Fruit fly (Drosophila melanogaster) whole organism, embryonic: ENCODE data around the gene CG31360.

ENCODE experiments used
- BEAF-32 ChIP-seq: fragments of 200-800 bp; sonication (Bioruptor generic); optimal IDR thresholded peaks from 3 replicates; lab custom pipeline; 2017; ENCODE audit warnings: missing biosample characterization, missing genetic modification characterization, mild to moderate bottlenecking, moderate library complexity, missing genetic modification reagents
- Bgb ChIP-seq: fragments of 200-800 bp; sonication (Bioruptor generic); IDR thresholded peaks from 2 replicates; pipeline ENCODE4 v1.3.6; 2022; ENCODE audit warnings: missing biosample characterization, missing genetic modification characterization; ENCODE audit not compliant: partially characterized antibody
- CG10959 ChIP-seq: fragments of 200-800 bp; sonication (Bioruptor generic); IDR thresholded peaks from 2 replicates; pipeline ENCODE4 v1.3.6; 2022; ENCODE audit warnings: missing biosample characterization, missing genetic modification characterization
- CG13287 ChIP-seq: fragments of 200-800 bp; sonication (Bioruptor generic); IDR thresholded peaks from 2 replicates; pipeline ENCODE4 v1.3.6; 2022; ENCODE audit warnings: missing biosample characterization, missing genetic modification characterization; ENCODE audit not compliant: partially characterized antibody
- CG2199 ChIP-seq: fragments of 200-800 bp; sonication (Bioruptor generic); IDR thresholded peaks from 3 replicates; pipeline ENCODE4 v1.3.6; 2022; ENCODE audit warnings: missing biosample characterization, missing genetic modification characterization
- CG2678 ChIP-seq: fragments of 200-800 bp; sonication (Bioruptor generic); optimal IDR thresholded peaks from 3 replicates; lab custom pipeline; 2019; ENCODE audit warnings: missing biosample characterization, mild to moderate bottlenecking, missing genetic modification characterization, moderate library complexity
- CG2875 ChIP-seq: fragments of 200-800 bp; sonication (Bioruptor generic); optimal IDR thresholded peaks from 2 replicates; lab custom pipeline; 2017; ENCODE audit warnings: missing biosample characterization, mild to moderate bottlenecking, missing genetic modification characterization, missing genetic modification reagents
- CG31365 ChIP-seq: fragments of 200-800 bp; sonication (Bioruptor generic); optimal IDR thresholded peaks from 2 replicates; lab custom pipeline; 2018; ENCODE audit warnings: missing biosample characterization, mild to moderate bottlenecking, missing genetic modification characterization
- CG6791 ChIP-seq: fragments of 200-800 bp; sonication (Bioruptor generic); IDR thresholded peaks from 3 replicates; pipeline ENCODE4 v1.3.6; 2022; ENCODE audit warnings: missing biosample characterization, missing genetic modification characterization; ENCODE audit not compliant: partially characterized antibody
- CG8290 ChIP-seq, 3 experiments: fragments of 200-800 bp; sonication (Bioruptor generic); optimal IDR thresholded peaks; 2 replicates each; lab custom pipeline; 2016 to 2019; ENCODE audit warnings: missing biosample characterization in 3 of 3, missing genetic modification characterization in 3 of 3, mild to moderate bottlenecking in 2 of 3, moderate library complexity in 1 of 3
- CG9609 ChIP-seq: fragments of 200-800 bp; sonication (Bioruptor generic); optimal IDR thresholded peaks from 3 replicates; lab custom pipeline; 2016; ENCODE audit warnings: missing biosample characterization, missing genetic modification characterization
- CG9797 ChIP-seq: fragments of 200-800 bp; sonication (Bioruptor generic); optimal IDR thresholded peaks from 3 replicates; lab custom pipeline; 2018; ENCODE audit warnings: missing biosample characterization, mild to moderate bottlenecking, missing genetic modification characterization
- CTCF ChIP-seq: fragments of 200-800 bp; sonication (Bioruptor generic); optimal IDR thresholded peaks from 2 replicates; lab custom pipeline; 2017; ENCODE audit warnings: missing biosample characterization, mild to moderate bottlenecking, missing genetic modification characterization, moderate library complexity
- CkIIα-i1 ChIP-seq: fragments of 200-800 bp; sonication (Bioruptor generic); IDR thresholded peaks from 2 replicates; pipeline ENCODE4 v1.3.6; 2022; ENCODE audit warnings: missing biosample characterization, missing genetic modification characterization
- CrebB ChIP-seq: fragments of 200-800 bp; sonication (Bioruptor generic); optimal IDR thresholded peaks from 3 replicates; lab custom pipeline; 2018; ENCODE audit warnings: missing biosample characterization, mild to moderate bottlenecking, missing genetic modification characterization
- D ChIP-seq, 2 experiments: fragments of 200-800 bp in 1 of 2; fragments of >200 bp in 1 of 2; sonication (Bioruptor generic) in 1 of 2; optimal IDR thresholded peaks; 2 replicates in 1 of 2; 3 replicates in 1 of 2; lab custom pipeline; 2017; ENCODE audit warnings: mild to moderate bottlenecking in 1 of 2, missing biosample characterization in 1 of 2, missing genetic modification characterization in 1 of 2, missing genetic modification reagents in 1 of 2
- Dbx ChIP-seq: fragments of 200-800 bp; sonication (Bioruptor generic); IDR thresholded peaks from 3 replicates; pipeline ENCODE4 v1.3.6; 2022; ENCODE audit warnings: missing biosample characterization, missing genetic modification characterization
- Dip2 ChIP-seq: fragments of 200-800 bp; sonication (Bioruptor generic); IDR thresholded peaks from 2 replicates; pipeline ENCODE4 v1.3.6; 2022; ENCODE audit warnings: missing biosample characterization, missing genetic modification characterization
- Dll ChIP-seq: fragments of 200-800 bp; sonication (Bioruptor generic); IDR thresholded peaks from 4 replicates; pipeline ENCODE4 v1.3.6; 2022; ENCODE audit warnings: missing biosample characterization, missing genetic modification characterization; ENCODE audit not compliant: partially characterized antibody
- E2f2 ChIP-seq: fragments of 200-800 bp; sonication (Bioruptor generic); IDR thresholded peaks from 2 replicates; pipeline ENCODE4 v1.3.6; 2022; ENCODE audit warnings: missing biosample characterization, missing genetic modification characterization
- Hr78 ChIP-seq, 2 experiments: fragments of 200-800 bp in 1 of 2; fragments of >200 bp in 1 of 2; sonication (Bioruptor generic) in 1 of 2; optimal IDR thresholded peaks; 2 replicates each; lab custom pipeline; 2017 to 2019; ENCODE audit warnings: missing biosample characterization in 2 of 2, missing genetic modification characterization in 2 of 2, mild to moderate bottlenecking in 1 of 2, moderate library complexity in 1 of 2
- Kr ChIP-seq: fragments of 200-800 bp; sonication (Bioruptor generic); optimal IDR thresholded peaks from 2 replicates; lab custom pipeline; 2017; ENCODE audit warnings: missing biosample characterization, mild to moderate bottlenecking, missing genetic modification characterization
- Lim3 ChIP-seq: fragments of 200-800 bp; sonication (Bioruptor generic); IDR thresholded peaks from 2 replicates; pipeline ENCODE4 v1.3.6; 2022; ENCODE audit warnings: missing biosample characterization, missing genetic modification characterization
- MESR4 ChIP-seq: fragments of 200-800 bp; sonication (Bioruptor generic); optimal IDR thresholded peaks from 2 replicates; lab custom pipeline; 2018; ENCODE audit warnings: missing biosample characterization, mild to moderate bottlenecking, missing genetic modification characterization, moderate library complexity
- NfI ChIP-seq: fragments of 200-800 bp; sonication (Bioruptor generic); optimal IDR thresholded peaks from 3 replicates; lab custom pipeline; 2018; ENCODE audit warnings: missing biosample characterization, mild to moderate bottlenecking, missing genetic modification characterization, moderate library complexity
- Ravus ChIP-seq: fragments of 200-800 bp; sonication (Bioruptor generic); IDR thresholded peaks from 2 replicates; pipeline ENCODE4 v1.3.6; 2022; ENCODE audit warnings: missing biosample characterization, missing genetic modification characterization
- Scr ChIP-seq: fragments of 200-800 bp; sonication (Bioruptor generic); IDR thresholded peaks from 2 replicates; pipeline ENCODE4 v1.3.6; 2022; ENCODE audit warnings: missing biosample characterization, missing genetic modification characterization; ENCODE audit not compliant: partially characterized antibody
- Ssrp ChIP-seq: fragments of 200-800 bp; sonication (Bioruptor generic); optimal IDR thresholded peaks from 2 replicates; lab custom pipeline; 2018; ENCODE audit warnings: missing biosample characterization, mild to moderate bottlenecking, missing genetic modification characterization, moderate library complexity
- Vsx1 ChIP-seq: fragments of 200-800 bp; sonication (Bioruptor generic); optimal IDR thresholded peaks from 2 replicates; lab custom pipeline; 2017; ENCODE audit warnings: missing biosample characterization, mild to moderate bottlenecking, missing genetic modification characterization, missing genetic modification reagents
- bbx ChIP-seq: fragments of 200-800 bp; sonication (Bioruptor generic); IDR thresholded peaks from 2 replicates; pipeline ENCODE4 v1.3.6; 2022; ENCODE audit warnings: missing biosample characterization, missing genetic modification characterization; ENCODE audit not compliant: partially characterized antibody
- cato ChIP-seq: fragments of 200-800 bp; sonication (Bioruptor generic); optimal IDR thresholded peaks from 2 replicates; lab custom pipeline; 2016; ENCODE audit warnings: missing biosample characterization, missing genetic modification characterization, borderline replicate concordance
- chm ChIP-seq: fragments of 200-800 bp; sonication (Bioruptor generic); IDR thresholded peaks from 2 replicates; pipeline ENCODE4 v1.3.6; 2022; ENCODE audit warnings: missing biosample characterization, missing genetic modification characterization
- da ChIP-seq: fragments of 200-800 bp; sonication (Bioruptor generic); optimal IDR thresholded peaks from 2 replicates; lab custom pipeline; 2016; ENCODE audit warnings: missing biosample characterization, missing genetic modification characterization
- gsb ChIP-seq: fragments of 200-800 bp; sonication (Bioruptor generic); IDR thresholded peaks from 2 replicates; pipeline ENCODE4 v1.3.6; 2022; ENCODE audit warnings: missing biosample characterization, missing genetic modification characterization
- inv ChIP-seq: fragments of 200-800 bp; sonication (Bioruptor generic); IDR thresholded peaks from 2 replicates; pipeline ENCODE4 v1.3.6; 2022; ENCODE audit warnings: missing biosample characterization, missing genetic modification characterization; ENCODE audit not compliant: partially characterized antibody
- jigr1 ChIP-seq: fragments of 200-800 bp; sonication (Bioruptor generic); IDR thresholded peaks from 3 replicates; pipeline ENCODE4 v1.3.6; 2022; ENCODE audit warnings: missing biosample characterization, missing genetic modification characterization
- lmd ChIP-seq: fragments of 200-800 bp; sonication (Bioruptor generic); IDR thresholded peaks from 2 replicates; pipeline ENCODE4 v1.3.6; 2022; ENCODE audit warnings: missing biosample characterization, missing genetic modification characterization
- mld ChIP-seq: fragments of 200-800 bp; sonication (Bioruptor generic); IDR thresholded peaks from 3 replicates; pipeline ENCODE4 v1.3.6; 2022; ENCODE audit warnings: missing biosample characterization, missing genetic modification characterization; ENCODE audit not compliant: partially characterized antibody
- phol ChIP-seq: fragments of 200-800 bp; sonication (Bioruptor generic); optimal IDR thresholded peaks from 3 replicates; lab custom pipeline; 2018; ENCODE audit warnings: missing biosample characterization, mild to moderate bottlenecking, missing genetic modification characterization, moderate library complexity
- pzg ChIP-seq: fragments of 200-800 bp; sonication (Bioruptor generic); optimal IDR thresholded peaks from 3 replicates; lab custom pipeline; 2018; ENCODE audit warnings: missing biosample characterization, mild to moderate bottlenecking, missing genetic modification characterization, moderate library complexity
- sens ChIP-seq: fragments of 200-800 bp; sonication (Bioruptor generic); peaks from one replicate; lab custom pipeline; 2016; ENCODE audit warnings: missing biosample characterization, missing genetic modification characterization
- sisA ChIP-seq: fragments of 200-800 bp; sonication (Bioruptor generic); IDR thresholded peaks from 2 replicates; pipeline ENCODE4 v1.3.6; 2022; ENCODE audit warnings: missing biosample characterization, missing genetic modification characterization
- sna ChIP-seq: fragments of 200-800 bp; sonication (Bioruptor generic); IDR thresholded peaks from 2 replicates; pipeline ENCODE4 v1.3.6; 2022; ENCODE audit warnings: missing biosample characterization, missing genetic modification characterization; ENCODE audit not compliant: partially characterized antibody
- sob ChIP-seq: fragments of 200-800 bp; sonication (Bioruptor generic); IDR thresholded peaks from 2 replicates; pipeline ENCODE4 v1.3.6; 2022; ENCODE audit warnings: missing biosample characterization, missing genetic modification characterization
- tna ChIP-seq: fragments of 200-800 bp; sonication (Bioruptor generic); IDR thresholded peaks from 2 replicates; pipeline ENCODE4 v1.3.6; 2022; ENCODE audit warnings: missing biosample characterization, missing genetic modification characterization; ENCODE audit not compliant: partially characterized antibody
- twi ChIP-seq: fragments of 200-800 bp; optimal IDR thresholded peaks from 2 replicates; lab custom pipeline; 2019; ENCODE audit warnings: missing biosample characterization, mild to moderate bottlenecking, missing genetic modification characterization, moderate library complexity
- unc-4 ChIP-seq: fragments of 200-800 bp; sonication (Bioruptor generic); IDR thresholded peaks from 2 replicates; pipeline ENCODE4 v1.3.6; 2022; ENCODE audit warnings: missing biosample characterization, missing genetic modification characterization; ENCODE audit not compliant: partially characterized antibody
- zen ChIP-seq: fragments of 200-800 bp; sonication (Bioruptor generic); optimal IDR thresholded peaks from 3 replicates; lab custom pipeline; 2018; ENCODE audit warnings: missing biosample characterization, mild to moderate bottlenecking, missing genetic modification characterization, moderate library complexity

CG31360 gene

DNA sequence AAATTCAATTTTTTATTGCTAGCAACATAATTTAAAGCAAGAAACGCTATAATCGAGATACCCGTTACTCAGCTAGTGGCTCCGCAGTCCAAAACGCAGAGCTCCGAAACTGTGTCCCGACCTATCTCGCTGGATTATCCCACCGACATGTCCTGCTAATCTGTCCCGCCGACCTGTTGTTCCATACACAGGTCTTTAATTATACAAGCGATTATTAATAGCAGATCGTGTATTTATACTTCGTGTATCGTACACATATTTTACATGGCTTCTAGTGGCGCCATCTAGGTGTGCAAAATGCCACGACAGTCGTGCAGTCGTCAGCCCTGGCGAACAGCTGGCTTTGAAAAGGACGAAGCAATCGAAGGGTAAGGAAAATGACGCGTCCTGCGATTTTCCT, 48.4 kb downstream of the CG31360 start, which contains the start of gene CG14321 (continued):
- TF ChIP-seq sisA (GFP tag; lab: Robert Waterston, UW), result no peak
- peak; percentile 55; the same call in 2 of the 4 replicates for TF ChIP-seq Dll (GFP tag; lab: Robert Waterston, UW)
- TF ChIP-seq Scr, result peak; percentile 59
- no peak for TF ChIP-seq Lim3 (GFP tag; lab: Robert Waterston, UW)
- no peak for TF ChIP-seq CG9797
- no peak for TF ChIP-seq Hr78 (GFP tag; optimal IDR thresholded peaks at IDR 0.05; lab: Kevin White, UChicago)
- no peak for TF ChIP-seq Kr (GFP tag; lab: Kevin White, UChicago)
- TF ChIP-seq sens, result no peak
- peak; percentile 23 for TF ChIP-seq D (optimal IDR thresholded peaks at IDR 0.05; lab: Kevin White, UChicago)
- no peak for TF ChIP-seq D (GFP tag; optimal IDR thresholded peaks at IDR 0.05; lab: Kevin White, UChicago)
- TF ChIP-seq Bgb (GFP tag; lab: Robert Waterston, UW), result peak; percentile 73
- no peak for TF ChIP-seq twi (tag; lab: Kevin White, UChicago)
- TF ChIP-seq zen (tag; lab: Kevin White, UChicago), result peak; percentile 77
- TF ChIP-seq E2f2, result no peak
- no peak for TF ChIP-seq gsb (GFP tag; lab: Robert Waterston, UW)
- no peak for TF ChIP-seq CrebB (tag; lab: Kevin White, UChicago)
- TF ChIP-seq unc-4 (GFP tag; lab: Robert Waterston, UW), result 0 out of 2 replicates have a peak, but pooled peaks have one; percentile 18
- peak; percentile 76 for TF ChIP-seq tna (GFP tag; lab: Robert Waterston, UW)
- TF ChIP-seq cato, result no peak
- no peak for TF ChIP-seq da
- peak; percentile 31 for TF ChIP-seq phol
- TF ChIP-seq jigr1 (GFP tag; lab: Robert Waterston, UW), result no peak
- TF ChIP-seq bbx, result peak; percentile 65; the same call in 1 of the 2 replicates
- TF ChIP-seq CG9609 (GFP tag; lab: Kevin White, UChicago), result no peak
- TF ChIP-seq sna (GFP tag; lab: Robert Waterston, UW), result peak; percentile 51
- TF ChIP-seq lmd (GFP tag; lab: Robert Waterston, UW), result no peak
- TF ChIP-seq CkIIα-i1 (GFP tag; lab: Robert Waterston, UW), result no peak
- TF ChIP-seq CG8290 (GFP tag; optimal IDR thresholded peaks at IDR 0.05; lab: Kevin White, UChicago), result no peak
- peak in 1 of 2 experiments; percentile 35 for TF ChIP-seq CG8290 (tag; optimal IDR thresholded peaks at IDR 0.05; lab: Kevin White, UChicago)
- peak; percentile 49 for TF ChIP-seq CG13287 (GFP tag; lab: Robert Waterston, UW)
- TF ChIP-seq Dbx (GFP tag; lab: Robert Waterston, UW), result peak; percentile 35; the same call in 1 of the 3 replicates
- no peak for TF ChIP-seq CG31365 (tag; lab: Kevin White, UChicago)
- TF ChIP-seq chm, result 0 out of 2 replicates have a peak, but pooled peaks have one; percentile 13
- peak; percentile 19 for TF ChIP-seq BEAF-32
- TF ChIP-seq CG2875 (GFP tag; lab: Kevin White, UChicago), result no peak
- TF ChIP-seq MESR4 (GFP tag; lab: Kevin White, UChicago), result peak; percentile 0
- 0 out of 2 replicates have a peak, but pooled peaks have one; percentile 13 for TF ChIP-seq CG10959 (GFP tag; lab: Robert Waterston, UW)
- TF ChIP-seq pzg (GFP tag; lab: Kevin White, UChicago), result peak; percentile 33
- no peak for TF ChIP-seq Vsx1
- TF ChIP-seq sob, result peak; percentile 28; the same call in 1 of the 2 replicates
- TF ChIP-seq mld (GFP tag; lab: Robert Waterston, UW), result peak; percentile 65; the same call in 1 of the 3 replicates
- TF ChIP-seq CG2678 (tag; lab: Kevin White, UChicago), result no peak
- no peak for TF ChIP-seq NfI (GFP tag; lab: Kevin White, UChicago)
- no peak for TF ChIP-seq Ssrp (tag; lab: Kevin White, UChicago)
- TF ChIP-seq CG6791 (GFP tag; lab: Robert Waterston, UW), result peak; percentile 58; the same call in 2 of the 3 replicates
- peak; percentile 66; the same call in 1 of the 3 replicates for TF ChIP-seq CG2199
- no peak for TF ChIP-seq Ravus (GFP tag; lab: Robert Waterston, UW)
- TF ChIP-seq inv (GFP tag; lab: Robert Waterston, UW), result peak; percentile 36; the same call in 1 of the 2 replicates
- peak; percentile 95 for TF ChIP-seq CTCF
- peak; percentile 92 for TF ChIP-seq Dip2 (GFP tag; lab: Robert Waterston, UW)
